Worm (Caenorhabditis elegans) whole organism, young adult: Measurements from ENCODE around the gene F46B3.15.

Experiments used
- hlh-26 ChIP-seq: fragments of 200-800 bp; sonication (Bioruptor generic); conservative IDR thresholded peaks from 2 replicates; pipeline ENCODE4 v1.3.6; 2022; ENCODE audit warnings: missing genetic modification reagents, missing genetic modification characterization, missing compliant biosample characterization
- hmg-20 ChIP-seq: fragments of 200-800 bp; sonication (Bioruptor generic); IDR thresholded peaks from 2 replicates; pipeline ENCODE4 v1.3.6; 2022; ENCODE audit warnings: missing genetic modification reagents, missing genetic modification characterization, missing compliant biosample characterization
- mel-28 ChIP-seq: sonication (generic microtip); optimal IDR thresholded peaks from 2 replicates; lab custom pipeline; 2016; ENCODE audit warnings: borderline replicate concordance, mild to moderate bottlenecking, missing genetic modification characterization, missing compliant biosample characterization
- snpc-1.3 ChIP-seq: sonication (generic microtip); optimal IDR thresholded peaks from 2 replicates; lab custom pipeline; 2017; ENCODE audit warnings: missing genetic modification characterization, mild to moderate bottlenecking, missing compliant biosample characterization, antibody characterized with exemption, moderate library complexity, missing genotype, missing genetic modification reagents; ENCODE audit not compliant: insufficient read depth

ce11 chrV:20663736-20664135, 30.2 kb upstream of the F46B3.15 start:
- TF ChIP-seq snpc-1.3 (tag; lab: Kevin White, UChicago) (no peak), hlh-26 (GFP tag; lab: Robert Waterston, UW) (no peak), hmg-20 (GFP tag; lab: Robert Waterston, UW) (no peak), mel-28 (tag; lab: Kevin White, UChicago) (no peak)
